Worm (Caenorhabditis elegans) whole organism, L1 larva: Measurements from ENCODE around the gene AC3.12.
A peak's percentile ranks its signal among the peaks of the same experiment; 100 is the strongest.

ENCODE experiments used
- aly-2 ChIP-seq: fragments of 150-350 bp; optimal IDR thresholded peaks from 2 replicates; lab custom pipeline; 2014; ENCODE audit warnings: missing biosample characterization, missing genetic modification characterization
- egl-27 ChIP-seq, 2 experiments: fragments of 150-350 bp in 1 of 2; sonication (generic microtip); optimal IDR thresholded peaks; 3 replicates each; lab custom pipeline; 2017 to 2018; ENCODE audit warnings: missing biosample characterization in 2 of 2, missing genetic modification characterization in 2 of 2, missing genetic modification reagents in 2 of 2
- lin-15B ChIP-seq: fragments of 150-350 bp; sonication (generic microtip); optimal IDR thresholded peaks from 3 replicates; lab custom pipeline; 2014; ENCODE audit warnings: missing biosample characterization, missing genetic modification characterization
- nhr-28 ChIP-seq: fragments of 150-350 bp; optimal IDR thresholded peaks from 2 replicates; lab custom pipeline; 2014; ENCODE audit warnings: missing biosample characterization, missing genetic modification characterization
- nhr-71 ChIP-seq: sonication (generic microtip); optimal IDR thresholded peaks from 2 replicates; lab custom pipeline; 2016; ENCODE audit warnings: mild to moderate bottlenecking, missing genetic modification characterization, moderate library complexity, missing compliant biosample characterization
- nhr-77 ChIP-seq: fragments of 150-350 bp; optimal IDR thresholded peaks from 2 replicates; lab custom pipeline; 2014; ENCODE audit warnings: missing biosample characterization, missing genetic modification characterization
- snpc-4 ChIP-seq: fragments of 150-350 bp; optimal IDR thresholded peaks from 2 replicates; lab custom pipeline; 2014; ENCODE audit warnings: missing biosample characterization, missing genetic modification characterization
- tbx-2 ChIP-seq: sonication (generic microtip); optimal IDR thresholded peaks from 2 replicates; lab custom pipeline; 2016; ENCODE audit warnings: missing genetic modification characterization, missing compliant biosample characterization
- unc-62 ChIP-seq: fragments of 150-350 bp; optimal IDR thresholded peaks from 2 replicates; lab custom pipeline; 2014; ENCODE audit warnings: missing biosample characterization, missing genetic modification reagents, missing genetic modification characterization
- zag-1 ChIP-seq: fragments of 150-350 bp; optimal IDR thresholded peaks from 2 replicates; lab custom pipeline; 2014; ENCODE audit warnings: missing biosample characterization, missing genetic modification characterization
- ztf-4 ChIP-seq: fragments of 150-350 bp; optimal IDR thresholded peaks from 2 replicates; lab custom pipeline; 2014; ENCODE audit warnings: missing biosample characterization, missing genetic modification characterization

- TF ChIP-seq nhr-77 (tag; lab: Kevin White, UChicago) (peak; percentile 9), snpc-4 (no peak), aly-2 (tag; lab: Kevin White, UChicago) (no peak), zag-1 (tag; lab: Kevin White, UChicago) (no peak), lin-15B (no peak), ztf-4 (tag; lab: Kevin White, UChicago) (no peak), egl-27 (tag; optimal IDR thresholded peaks at IDR 0.05; lab: Kevin White, UChicago) (no peak), nhr-28 (tag; lab: Kevin White, UChicago) (no peak), unc-62 (GFP tag; lab: Kevin White, UChicago) (no peak), nhr-71 (tag; lab: Kevin White, UChicago) (no peak), tbx-2 (tag; lab: Kevin White, UChicago) (peak; percentile 15)
Observed at ce11 chrV:10332012-10332411, 47.2 kb downstream of the AC3.12 start, which contains the start of gene crm-1.
